Fruit fly (Drosophila melanogaster): ENCODE measurements around the gene Mnr.

- TF ChIP-seq CG13204 (GFP tag; optimal IDR thresholded peaks at IDR 0.05) (no peak), CG8301 (tag; optimal IDR thresholded peaks at IDR 0.05) (no peak), CG14655 (GFP tag; optimal IDR thresholded peaks at IDR 0.05) (no peak), Pif1A (GFP tag; optimal IDR thresholded peaks at IDR 0.05) (no peak), D1 (tag; optimal IDR thresholded peaks at IDR 0.05) (no peak), Snoo (tag; optimal IDR thresholded peaks at IDR 0.05) (no peak), Ets98B (GFP tag; IDR thresholded peaks at IDR 0.05) (no peak), CG32121 (GFP tag; IDR thresholded peaks at IDR 0.05) (no peak)
Observed at dm6 chrX:21276494-21276893, 4.5 kb downstream of the Mnr start.

Measured in whole organism, pupa.